Worm (Caenorhabditis elegans) whole organism, late embryonic: Measurements from ENCODE around the gene R03H10.6.

Experiments
- K02D7.2 ChIP-seq: sonication (generic microtip); optimal IDR thresholded peaks from 2 replicates; lab custom pipeline; 2017; ENCODE audit warnings: mild to moderate bottlenecking, missing genetic modification characterization, missing compliant biosample characterization
- ama-1 ChIP-seq: fragments of 150-350 bp; optimal IDR thresholded peaks from 2 replicates; lab custom pipeline; 2014
- ceh-6 ChIP-seq: fragments of 200-800 bp; sonication (Bioruptor generic); optimal IDR thresholded peaks from 2 replicates; lab custom pipeline; 2018; ENCODE audit warnings: mild to moderate bottlenecking, missing genetic modification characterization, missing compliant biosample characterization
- hlh-8 ChIP-seq: sonication (generic microtip); optimal IDR thresholded peaks from 2 replicates; lab custom pipeline; 2016; ENCODE audit warnings: missing genotype, missing genetic modification characterization, missing compliant biosample characterization
- madf-2 ChIP-seq: sonication (generic microtip); optimal IDR thresholded peaks from 2 replicates; lab custom pipeline; 2017; ENCODE audit warnings: missing genetic modification characterization, missing compliant biosample characterization
- pag-3 ChIP-seq: sonication (generic microtip); optimal IDR thresholded peaks from 2 replicates; lab custom pipeline; 2016; ENCODE audit warnings: missing compliant biosample characterization, missing genetic modification characterization, borderline replicate concordance
- pax-1 ChIP-seq: fragments of 150-350 bp; optimal IDR thresholded peaks from 2 replicates; lab custom pipeline; 2014; ENCODE audit warnings: missing biosample characterization, missing genetic modification characterization
- pha-2 ChIP-seq: sonication (generic microtip); optimal IDR thresholded peaks from 2 replicates; lab custom pipeline; 2017; ENCODE audit warnings: mild to moderate bottlenecking, missing genetic modification characterization, missing compliant biosample characterization
- rnt-1 ChIP-seq: sonication (generic microtip); optimal IDR thresholded peaks from 2 replicates; lab custom pipeline; 2016; ENCODE audit warnings: missing genetic modification characterization, missing compliant biosample characterization
- sox-2 ChIP-seq: fragments of 200-800 bp; sonication (Bioruptor generic); IDR thresholded peaks from 2 replicates; pipeline ENCODE4 v1.3.6; 2022; ENCODE audit warnings: missing genetic modification reagents, missing genetic modification characterization, missing compliant biosample characterization
- unc-3 ChIP-seq, 2 experiments: fragments of 200-800 bp in 1 of 2; sonication (Bioruptor generic) in 1 of 2; sonication (generic microtip) in 1 of 2; conservative IDR thresholded peaks in 1 of 2; optimal IDR thresholded peaks in 1 of 2; 2 replicates each; pipeline versions ENCODE4 v1.3.6 to Lab custom; 2016 to 2022; ENCODE audit warnings: missing compliant biosample characterization in 2 of 2, missing genetic modification characterization in 2 of 2, missing genetic modification reagents in 1 of 2

ce11 chrII:4170508-4170907 is 2.8 kb downstream of the R03H10.6 start, which contains the start of gene R03H10.5:
- TF ChIP-seq ceh-6 (GFP tag; lab: Kevin White, UChicago) (no peak), madf-2 (tag; lab: Kevin White, UChicago) (no peak), K02D7.2 (tag; lab: Kevin White, UChicago) (no peak), ama-1 (lab: Kevin White, UChicago) (no peak), sox-2 (GFP tag; lab: Robert Waterston, UW) (no peak), rnt-1 (tag; lab: Kevin White, UChicago) (no peak), pax-1 (tag; lab: Kevin White, UChicago) (no peak), pha-2 (tag; lab: Kevin White, UChicago) (no peak), unc-3 (GFP tag; conservative IDR thresholded peaks at IDR 0.05; lab: Robert Waterston, UW) (no peak), unc-3 (tag; optimal IDR thresholded peaks at IDR 0.05; lab: Kevin White, UChicago) (no peak), pag-3 (no peak), hlh-8 (tag; lab: Kevin White, UChicago) (no peak)
